Fruit fly (Drosophila melanogaster) whole organism, adult: ENCODE data around the gene SNF4Agamma.

ENCODE experiments used
- CG1620 ChIP-seq: fragments of 200-800 bp; sonication (Bioruptor generic); optimal IDR thresholded peaks from 2 replicates; lab custom pipeline; 2016; ENCODE audit warnings: missing biosample characterization, missing genetic modification characterization
- CG7101 ChIP-seq: fragments of 200-800 bp; sonication (Bioruptor generic); optimal IDR thresholded peaks from 2 replicates; lab custom pipeline; 2018; ENCODE audit warnings: missing biosample characterization, mild to moderate bottlenecking, missing genetic modification characterization, moderate library complexity
- Hr96 ChIP-seq: fragments of 200-800 bp; sonication (Bioruptor generic); optimal IDR thresholded peaks from 2 replicates; lab custom pipeline; 2016; ENCODE audit warnings: missing biosample characterization, missing genetic modification characterization
- Mnt ChIP-seq: fragments of 200-800 bp; sonication (Bioruptor generic); optimal IDR thresholded peaks from 2 replicates; lab custom pipeline; 2016; ENCODE audit warnings: missing biosample characterization, mild to moderate bottlenecking, missing genetic modification characterization
- cic ChIP-seq: fragments of 200-800 bp; sonication (Bioruptor generic); optimal IDR thresholded peaks from 2 replicates; lab custom pipeline; 2017; ENCODE audit warnings: missing biosample characterization, mild to moderate bottlenecking, missing genetic modification characterization, moderate library complexity
- kay ChIP-seq: fragments of 200-800 bp; sonication (Bioruptor generic); peaks from one replicate; lab custom pipeline; 2016; ENCODE audit warnings: missing biosample characterization, missing genetic modification characterization, borderline replicate concordance
- ovo ChIP-seq: fragments of 200-800 bp; sonication (Bioruptor generic); optimal IDR thresholded peaks from 2 replicates; lab custom pipeline; 2016; ENCODE audit warnings: missing biosample characterization, missing genetic modification characterization
- pad ChIP-seq: fragments of 200-800 bp; sonication (Bioruptor generic); optimal IDR thresholded peaks from 3 replicates; lab custom pipeline; 2017; ENCODE audit warnings: missing biosample characterization, missing genetic modification characterization, mild to moderate bottlenecking, moderate library complexity, missing genetic modification reagents
- toe ChIP-seq: fragments of 200-800 bp; sonication (Bioruptor generic); optimal IDR thresholded peaks from 2 replicates; lab custom pipeline; 2016; ENCODE audit warnings: missing biosample characterization, missing genetic modification characterization

DNA sequence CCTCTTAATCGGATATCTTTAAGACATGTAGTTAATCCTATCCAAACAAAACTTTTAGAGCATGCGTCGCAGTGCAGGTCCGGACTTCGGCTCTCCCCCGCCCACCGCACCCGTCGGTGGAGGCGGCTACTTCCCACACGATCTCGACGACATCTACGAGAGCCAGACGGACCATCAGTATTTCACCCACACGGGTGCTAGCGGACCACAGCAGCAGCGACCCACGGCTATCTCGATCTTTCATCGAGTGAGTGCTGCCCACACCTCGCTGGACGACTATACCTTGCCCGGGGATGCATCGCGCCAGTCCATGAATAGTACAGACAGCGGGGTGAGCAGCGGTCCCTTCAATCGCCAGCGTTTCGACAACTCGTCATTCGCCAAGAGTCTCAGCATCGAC, 61.1 kb downstream of the SNF4Agamma start:
- TF ChIP-seq toe (GFP tag; lab: Kevin White, UChicago) (no peak), kay (no peak), pad (GFP tag; lab: Kevin White, UChicago) (no peak), CG1620 (GFP tag; lab: Kevin White, UChicago) (no peak), CG7101 (tag; lab: Kevin White, UChicago) (no peak), ovo (no peak), Hr96 (no peak), cic (no peak), Mnt (GFP tag; lab: Kevin White, UChicago) (no peak)
